Worm (Caenorhabditis elegans): ENCODE measurements around the gene cst-2.

DNA sequence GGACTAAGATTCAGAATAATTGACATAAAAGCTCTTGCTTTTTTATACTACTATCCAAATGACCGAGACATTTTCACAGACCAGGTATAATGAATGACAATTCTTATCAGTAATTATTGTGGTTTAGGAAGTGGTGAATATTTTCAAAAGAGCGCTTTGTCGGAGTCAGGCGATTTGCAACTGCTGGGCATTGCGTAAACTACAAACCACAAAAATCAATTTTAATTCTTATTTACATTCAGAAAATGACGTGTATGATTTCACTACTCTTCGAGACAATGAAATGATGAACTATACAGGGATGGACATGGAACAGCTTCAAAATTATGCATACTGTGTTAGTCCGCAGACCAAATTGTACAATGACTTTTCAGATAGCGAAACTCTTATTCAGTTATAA, 51.4 kb downstream of the cst-2 start:
- TF ChIP-seq fkh-10 (GFP tag; optimal IDR thresholded peaks at IDR 0.05) (no peak), mdl-1 (tag; optimal IDR thresholded peaks at IDR 0.05) (no peak), lin-39 (tag; optimal IDR thresholded peaks at IDR 0.05) (no peak), mes-2 (tag; optimal IDR thresholded peaks at IDR 0.05; ENCODE audit: poor library complexity, severe bottlenecking) (no peak), fos-1 (tag; optimal IDR thresholded peaks at IDR 0.05) (no peak), madf-9 (GFP tag; conservative IDR thresholded peaks at IDR 0.05) (no peak), nhr-25 (tag; optimal IDR thresholded peaks at IDR 0.05; ENCODE audit: borderline replicate concordance, insufficient read depth) (no peak), nhr-76 (tag; optimal IDR thresholded peaks at IDR 0.05) (no peak)
